Worm (Caenorhabditis elegans) whole organism, L1 larva: ENCODE results near the gene F35D2.2.

ENCODE experiments used
- C34B4.2 ChIP-seq: sonication (generic microtip); optimal IDR thresholded peaks from 2 replicates; lab custom pipeline; 2017; ENCODE audit warnings: mild to moderate bottlenecking, missing genetic modification characterization, missing compliant biosample characterization
- Y116A8C.19 ChIP-seq: sonication (generic microtip); optimal IDR thresholded peaks from 2 replicates; lab custom pipeline; 2016; ENCODE audit warnings: missing compliant biosample characterization, missing genetic modification characterization, borderline replicate concordance
- aha-1 ChIP-seq: fragments of 150-350 bp; optimal IDR thresholded peaks from 2 replicates; lab custom pipeline; 2014; ENCODE audit warnings: missing biosample characterization, missing genetic modification characterization
- blmp-1 ChIP-seq: fragments of 150-350 bp; optimal IDR thresholded peaks from 2 replicates; lab custom pipeline; 2014; ENCODE audit warnings: missing biosample characterization, missing genetic modification characterization
- ceh-82 ChIP-seq, 3 experiments: fragments of 150-350 bp in 1 of 3; sonication (generic microtip) in 2 of 3; optimal IDR thresholded peaks; 2 replicates each; lab custom pipeline; 2014 to 2017; ENCODE audit warnings: missing biosample characterization in 3 of 3, missing genetic modification characterization in 3 of 3
- ceh-88 ChIP-seq: fragments of 200-800 bp; sonication (Bioruptor generic); IDR thresholded peaks from 2 replicates; pipeline ENCODE4 v1.3.6; 2022; ENCODE audit warnings: missing genetic modification characterization, missing compliant biosample characterization
- ces-1 ChIP-seq: fragments of 150-350 bp; optimal IDR thresholded peaks from 2 replicates; lab custom pipeline; 2014; ENCODE audit warnings: missing biosample characterization, missing genetic modification reagents, missing genetic modification characterization
- dsc-1 ChIP-seq: sonication (generic microtip); optimal IDR thresholded peaks from 2 replicates; lab custom pipeline; 2016; ENCODE audit warnings: mild to moderate bottlenecking, missing genetic modification characterization, missing compliant biosample characterization
- elt-3 ChIP-seq, 6 experiments: fragments of 150-350 bp in 1 of 6; sonication (generic microtip); optimal IDR thresholded peaks; 2 replicates each; lab custom pipeline; 2017 to 2018; ENCODE audit warnings: missing biosample characterization in 6 of 6, missing genetic modification characterization in 6 of 6, inconsistent platforms in 1 of 6
- ets-5 ChIP-seq: fragments of 200-800 bp; sonication (Bioruptor generic); IDR thresholded peaks from 2 replicates; pipeline ENCODE4 v1.3.6; 2022; ENCODE audit warnings: missing genetic modification characterization, missing compliant biosample characterization
- irx-1 ChIP-seq: sonication (generic microtip); optimal IDR thresholded peaks from 2 replicates; lab custom pipeline; 2016; ENCODE audit warnings: missing genetic modification characterization, missing compliant biosample characterization
- jun-1 ChIP-seq: fragments of 150-350 bp; optimal IDR thresholded peaks from 2 replicates; lab custom pipeline; 2014; ENCODE audit warnings: missing biosample characterization, missing genetic modification reagents, missing genetic modification characterization
- lin-13 ChIP-seq: fragments of 150-350 bp; optimal IDR thresholded peaks from 2 replicates; lab custom pipeline; 2014; ENCODE audit warnings: missing biosample characterization, missing genetic modification reagents, missing genetic modification characterization
- lin-14 ChIP-seq: fragments of 200-800 bp; sonication (Bioruptor generic); optimal IDR thresholded peaks from 2 replicates; lab custom pipeline; 2018; ENCODE audit warnings: mild to moderate bottlenecking, missing genetic modification characterization, moderate library complexity, missing compliant biosample characterization
- lin-15B ChIP-seq: fragments of 150-350 bp; sonication (generic microtip); optimal IDR thresholded peaks from 3 replicates; lab custom pipeline; 2014; ENCODE audit warnings: missing biosample characterization, missing genetic modification characterization
- lin-35 ChIP-seq, 2 experiments: fragments of 150-350 bp; optimal IDR thresholded peaks; 2 replicates each; lab custom pipeline; 2014; ENCODE audit warnings: missing biosample characterization in 2 of 2, missing genetic modification characterization in 2 of 2, missing genetic modification reagents in 2 of 2
- lin-39 ChIP-seq: fragments of 150-350 bp; optimal IDR thresholded peaks from 2 replicates; lab custom pipeline; 2014; ENCODE audit warnings: missing biosample characterization, missing genetic modification reagents, missing genetic modification characterization
- lir-3 ChIP-seq: sonication (generic microtip); optimal IDR thresholded peaks from 2 replicates; lab custom pipeline; 2016; ENCODE audit warnings: mild to moderate bottlenecking, missing genetic modification characterization, moderate library complexity, missing compliant biosample characterization; ENCODE audit not compliant: poor library complexity
- lsy-2 ChIP-seq, 2 experiments: fragments of 150-350 bp; optimal IDR thresholded peaks; 2 replicates each; lab custom pipeline; 2014; ENCODE audit warnings: missing biosample characterization in 2 of 2, missing genetic modification characterization in 2 of 2
- mef-2 ChIP-seq: fragments of 150-350 bp; optimal IDR thresholded peaks from 2 replicates; lab custom pipeline; 2014; ENCODE audit warnings: missing biosample characterization, missing genetic modification characterization
- nhr-11 ChIP-seq: fragments of 150-350 bp; optimal IDR thresholded peaks from 2 replicates; lab custom pipeline; 2014; ENCODE audit warnings: missing biosample characterization, missing genetic modification characterization
- nhr-12 ChIP-seq: sonication (generic microtip); optimal IDR thresholded peaks from 2 replicates; lab custom pipeline; 2017; ENCODE audit warnings: missing biosample characterization, missing genetic modification characterization
- nhr-20 ChIP-seq: sonication (generic microtip); optimal IDR thresholded peaks from 2 replicates; lab custom pipeline; 2016; ENCODE audit warnings: mild to moderate bottlenecking, missing genetic modification characterization, missing compliant biosample characterization
- nhr-237 ChIP-seq: fragments of 150-350 bp; optimal IDR thresholded peaks from 2 replicates; lab custom pipeline; 2014; ENCODE audit warnings: missing biosample characterization, missing genetic modification characterization
- nhr-28 ChIP-seq: fragments of 150-350 bp; optimal IDR thresholded peaks from 2 replicates; lab custom pipeline; 2014; ENCODE audit warnings: missing biosample characterization, missing genetic modification characterization
- nhr-76 ChIP-seq: sonication (generic microtip); optimal IDR thresholded peaks from 2 replicates; lab custom pipeline; 2017; ENCODE audit warnings: missing biosample characterization, missing genetic modification characterization
- nhr-85 ChIP-seq: sonication (generic microtip); peaks from one replicate; lab custom pipeline; 2016; ENCODE audit warnings: missing genetic modification characterization, inconsistent platforms, missing compliant biosample characterization
- pag-3 ChIP-seq: sonication (generic microtip); optimal IDR thresholded peaks from 2 replicates; lab custom pipeline; 2017; ENCODE audit warnings: missing genetic modification characterization, mild to moderate bottlenecking, missing compliant biosample characterization, antibody characterized with exemption, borderline replicate concordance; ENCODE audit not compliant: insufficient read depth
- snpc-4 ChIP-seq: fragments of 150-350 bp; optimal IDR thresholded peaks from 2 replicates; lab custom pipeline; 2014; ENCODE audit warnings: missing biosample characterization, missing genetic modification characterization
- snu-23 ChIP-seq: sonication (generic microtip); optimal IDR thresholded peaks from 2 replicates; lab custom pipeline; 2016; ENCODE audit warnings: missing genetic modification characterization, missing compliant biosample characterization
- tbx-2 ChIP-seq: sonication (generic microtip); optimal IDR thresholded peaks from 2 replicates; lab custom pipeline; 2016; ENCODE audit warnings: missing genetic modification characterization, missing compliant biosample characterization
- unc-62 ChIP-seq: fragments of 150-350 bp; optimal IDR thresholded peaks from 2 replicates; lab custom pipeline; 2014; ENCODE audit warnings: missing biosample characterization, missing genetic modification reagents, missing genetic modification characterization
- ztf-4 ChIP-seq: fragments of 150-350 bp; optimal IDR thresholded peaks from 2 replicates; lab custom pipeline; 2014; ENCODE audit warnings: missing biosample characterization, missing genetic modification characterization

F35D2.2 gene

DNA sequence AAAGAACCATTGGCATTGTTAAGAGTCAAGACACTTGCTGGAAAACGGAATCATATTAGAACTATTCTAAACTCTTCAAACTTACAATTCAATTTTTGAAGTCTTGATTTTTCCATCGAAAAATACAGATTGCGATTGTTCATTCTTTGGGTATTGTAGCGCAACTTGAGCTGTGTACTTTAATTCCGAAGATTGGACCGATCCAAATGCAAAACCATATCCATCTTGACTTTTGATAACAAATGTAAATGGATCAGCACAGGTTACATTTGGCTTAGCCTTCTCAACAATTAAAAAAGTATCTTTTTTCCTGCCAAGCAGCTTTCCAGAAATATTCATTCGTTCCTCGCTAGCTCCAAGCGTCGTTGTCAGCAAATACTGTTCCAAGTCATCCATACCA lies 13.4 kb upstream of the F35D2.2 start:
- TF ChIP-seq unc-62 (GFP tag; lab: Kevin White, UChicago): no peak
- TF ChIP-seq aha-1 (tag; lab: Kevin White, UChicago): no peak
- TF ChIP-seq nhr-237 (tag; lab: Kevin White, UChicago): no peak
- no peak for TF ChIP-seq nhr-28
- TF ChIP-seq ceh-88: no peak
- TF ChIP-seq jun-1: no peak
- TF ChIP-seq ztf-4 (tag; lab: Kevin White, UChicago): no peak
- TF ChIP-seq ces-1 (GFP tag; lab: Kevin White, UChicago): no peak
- no peak for TF ChIP-seq Y116A8C.19
- no peak for TF ChIP-seq ceh-82 (tag; optimal IDR thresholded peaks at IDR 0.05; lab: Kevin White, UChicago)
- TF ChIP-seq lin-15B: no peak
- TF ChIP-seq nhr-11 (tag; lab: Kevin White, UChicago): no peak

DNA sequence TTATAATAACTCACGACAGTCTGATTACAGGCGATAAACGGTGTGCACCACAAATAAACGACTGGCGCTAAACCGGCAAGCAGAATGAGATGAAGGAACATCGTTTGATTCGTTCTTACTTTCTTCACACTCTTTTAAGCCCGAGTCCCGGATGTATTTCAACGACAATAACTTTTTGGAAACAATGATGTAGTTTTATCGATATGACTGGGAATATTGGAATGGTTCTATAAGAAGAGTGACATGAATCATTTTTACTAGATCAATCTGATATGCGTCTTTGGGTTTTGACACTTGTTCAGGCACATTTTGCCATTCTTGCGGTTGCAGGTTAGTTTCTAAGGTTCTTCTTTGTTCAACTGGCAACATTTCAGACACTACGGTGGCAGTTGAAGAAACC lies 12.7 kb upstream of the F35D2.2 start, which contains the start of the genes ZK1290.11 and ZK1290.1:
TSS of gene ZK1290.11 (minus strand) at position 101 of the 400 bp plus-strand sequence.
TSS of gene ZK1290.1 (plus strand) at position 271 of the 400 bp plus-strand sequence.
- no peak for TF ChIP-seq nhr-85
- no peak for TF ChIP-seq nhr-76 (tag; lab: Kevin White, UChicago)
- TF ChIP-seq nhr-11 (tag; lab: Kevin White, UChicago): no peak
- no peak for TF ChIP-seq ceh-82 (tag; optimal IDR thresholded peaks at IDR 0.05; lab: Kevin White, UChicago)
- no peak for TF ChIP-seq mef-2 (tag; lab: Kevin White, UChicago)
- TF ChIP-seq nhr-12 (tag; lab: Kevin White, UChicago): no peak
- TF ChIP-seq snpc-4 (tag; lab: Kevin White, UChicago): no peak
- TF ChIP-seq elt-3 (tag; optimal IDR thresholded peaks at IDR 0.05; lab: Kevin White, UChicago): no peak
- TF ChIP-seq pag-3 (tag; lab: Kevin White, UChicago): no peak
- no peak for TF ChIP-seq lin-35 (GFP tag; optimal IDR thresholded peaks at IDR 0.05; lab: Kevin White, UChicago)
- no peak for TF ChIP-seq nhr-20 (tag; lab: Kevin White, UChicago)

DNA sequence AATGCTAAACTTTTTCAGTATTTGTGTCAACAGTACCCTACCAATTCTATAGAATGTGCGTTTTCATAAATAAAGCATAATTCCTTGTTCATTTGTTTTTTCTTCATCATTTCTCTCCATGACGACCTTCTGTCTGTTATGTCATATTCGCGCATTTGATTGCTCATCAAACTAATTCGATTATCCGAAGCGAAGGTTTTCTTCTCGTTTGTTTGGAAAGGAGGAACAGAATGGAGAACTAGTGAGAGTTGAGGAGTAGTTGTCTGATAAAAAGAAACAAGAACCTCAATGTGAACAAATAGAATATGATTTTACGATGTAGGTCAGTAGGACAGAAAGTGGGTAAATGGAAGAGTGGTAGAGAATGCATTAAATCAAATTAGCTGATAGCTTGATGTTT lies 11.6 kb upstream of the F35D2.2 start:
- TF ChIP-seq blmp-1 (tag; lab: Kevin White, UChicago): peak; percentile 56
- TF ChIP-seq lin-39 (tag; lab: Kevin White, UChicago): no peak

DNA sequence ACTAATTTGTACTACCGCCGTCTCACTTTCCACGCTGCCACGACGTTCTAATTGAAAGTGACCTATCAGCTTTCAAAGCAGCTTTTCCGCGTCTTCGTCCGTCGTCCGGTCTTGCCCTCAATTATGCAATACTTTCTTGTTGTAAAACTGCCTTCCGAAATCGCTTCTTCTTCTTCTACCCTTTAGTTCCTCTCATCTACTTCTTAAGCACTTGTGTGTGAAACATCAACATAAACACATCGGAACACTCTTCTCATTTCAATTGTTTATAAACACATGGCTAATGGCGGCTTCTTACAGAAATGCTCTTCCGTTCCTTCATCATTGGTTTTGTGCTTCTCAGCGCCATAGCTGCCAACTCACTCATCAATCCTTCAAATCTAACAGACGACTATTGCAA lies 3.9 kb upstream of the F35D2.2 start, which contains the start of gene F35D2.3:
TSS of gene F35D2.3 (plus strand) at position 301 of the 400 bp plus-strand sequence.
- no peak for TF ChIP-seq nhr-12 (tag; lab: Kevin White, UChicago)

DNA sequence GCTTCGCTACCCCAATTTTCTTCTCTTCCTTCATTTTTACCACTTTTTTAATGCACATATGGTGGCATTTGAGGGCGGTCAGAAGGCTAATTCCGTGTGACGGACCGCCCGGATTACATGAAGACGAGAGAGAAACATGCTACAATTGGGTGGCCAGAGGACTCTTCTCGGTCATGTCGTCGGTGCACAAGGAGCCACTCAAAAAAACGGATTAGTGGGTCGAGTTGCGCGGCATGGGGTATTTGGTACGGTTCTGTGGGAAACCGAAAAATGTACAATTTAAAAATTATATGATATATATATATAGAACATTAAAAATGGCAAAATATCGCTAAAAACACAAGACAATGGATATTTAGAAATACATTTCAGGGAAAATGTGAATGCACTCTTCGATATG lies 3.4 kb upstream of the F35D2.2 start:
- TF ChIP-seq lsy-2 (tag; optimal IDR thresholded peaks at IDR 0.05; lab: Kevin White, UChicago) (no peak), lir-3 (tag; lab: Kevin White, UChicago) (no peak), pag-3 (tag; lab: Kevin White, UChicago) (no peak), snu-23 (GFP tag; lab: Kevin White, UChicago) (no peak), ets-5 (GFP tag; lab: Robert Waterston, UW) (no peak), dsc-1 (no peak), lin-14 (GFP tag; lab: Kevin White, UChicago) (peak; percentile 8), tbx-2 (tag; lab: Kevin White, UChicago) (no peak)

DNA sequence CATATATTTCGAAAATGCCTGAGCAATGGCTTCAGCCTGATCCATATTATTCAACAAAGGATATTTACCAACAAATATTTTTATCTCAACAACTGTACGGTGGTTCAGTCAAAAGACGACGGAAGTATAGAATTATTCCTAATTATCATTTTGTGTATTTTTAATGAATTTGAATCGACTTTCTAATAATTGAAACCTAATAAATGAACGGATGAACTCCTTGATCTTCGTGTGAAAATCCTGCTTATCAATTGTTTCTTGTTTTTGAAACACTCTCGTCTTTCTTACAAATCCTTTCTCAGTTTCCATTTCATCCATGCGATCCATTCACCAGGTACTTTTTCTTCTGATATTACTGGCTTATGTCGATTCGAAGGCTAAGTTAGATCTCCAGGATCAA lies 1.4 kb downstream of the F35D2.2 start, which contains the start of gene F35D2.1:
TSS of gene F35D2.1 (plus strand) at position 301 of the 400 bp plus-strand sequence.
- TF ChIP-seq irx-1 (tag; lab: Kevin White, UChicago): no peak
- no peak for TF ChIP-seq ceh-82 (tag; optimal IDR thresholded peaks at IDR 0.05; lab: Kevin White, UChicago)
- TF ChIP-seq unc-62 (GFP tag; lab: Kevin White, UChicago): no peak
- TF ChIP-seq lin-13 (GFP tag; lab: Kevin White, UChicago): no peak
- TF ChIP-seq C34B4.2: no peak
